Fruit fly (Drosophila melanogaster): ENCODE results near the gene CG33271.

dm6 chr3L:11539511-11540329, 37.6 kb downstream of the CG33271 start:
- TF ChIP-seq ranshi (GFP tag; IDR thresholded peaks at IDR 0.05), result no peak
- TF ChIP-seq CG9932 (GFP tag; IDR thresholded peaks at IDR 0.05), result no peak
- TF ChIP-seq GATAe (GFP tag; conservative IDR thresholded peaks at IDR 0.05), result no peak
- no peak for TF ChIP-seq CG10431 (GFP tag; optimal IDR thresholded peaks at IDR 0.05)
- TF ChIP-seq cas (GFP tag; IDR thresholded peaks at IDR 0.05), result no peak
- TF ChIP-seq so (GFP tag; IDR thresholded peaks at IDR 0.05), result no peak
- TF ChIP-seq ro (GFP tag; IDR thresholded peaks at IDR 0.05), result no peak
- no peak for TF ChIP-seq mld (GFP tag; IDR thresholded peaks at IDR 0.05; ENCODE audit: partially characterized antibody)
- TF ChIP-seq ssp (GFP tag; IDR thresholded peaks at IDR 0.05), result no peak
- no peak for TF ChIP-seq pan (optimal IDR thresholded peaks at IDR 0.05)
- TF ChIP-seq pan (GFP tag; optimal IDR thresholded peaks at IDR 0.05 in 1 of 2, IDR thresholded peaks at IDR 0.05 in 1 of 2), result no peak

Data from whole organism, embryonic.